Worm (Caenorhabditis elegans): ENCODE results near the gene elpc-4.

elpc-4 gene

ce11 chrIV:8026361-8026760 lies 9.6 kb downstream of the elpc-4 start:
- TF ChIP-seq Y75B8A.6 (GFP tag; IDR thresholded peaks at IDR 0.05) = no peak
- no peak for TF ChIP-seq zfp-2 (tag; optimal IDR thresholded peaks at IDR 0.05)
- TF ChIP-seq ztf-11 (tag; optimal IDR thresholded peaks at IDR 0.05) = no peak
- 0 out of 2 replicates have a peak, but pooled peaks have one; percentile 21 for TF ChIP-seq tra-1 (GFP tag; IDR thresholded peaks at IDR 0.05)
- no peak for TF ChIP-seq unc-62 (GFP tag; optimal IDR thresholded peaks at IDR 0.05 in 1 of 2)
- no peak for TF ChIP-seq unc-62 (tag; optimal IDR thresholded peaks at IDR 0.05)
- no peak for TF ChIP-seq unc-130 (GFP tag; optimal IDR thresholded peaks at IDR 0.05)
- no peak for TF ChIP-seq ces-1 (GFP tag; optimal IDR thresholded peaks at IDR 0.05)
- peak; percentile 16 for TF ChIP-seq T20F7.1 (GFP tag; optimal IDR thresholded peaks at IDR 0.05)
- no peak for TF ChIP-seq mdt-29 (GFP tag; IDR thresholded peaks at IDR 0.05)
- no peak for TF ChIP-seq daf-16 (GFP tag; optimal IDR thresholded peaks at IDR 0.05)
- TF ChIP-seq daf-16 (tag; optimal IDR thresholded peaks at IDR 0.05) = peak; percentile 61
- TF ChIP-seq dmd-8 (GFP tag; IDR thresholded peaks at IDR 0.05) = no peak
- peak; percentile 71 for TF ChIP-seq nhr-48 (tag; optimal IDR thresholded peaks at IDR 0.05)
- TF ChIP-seq rbr-2 (tag; optimal IDR thresholded peaks at IDR 0.05) = no peak
- TF ChIP-seq cey-2 (tag; optimal IDR thresholded peaks at IDR 0.05; ENCODE audit: borderline replicate concordance, insufficient read depth) = peak; percentile 42
- TF ChIP-seq lin-29 (GFP tag; IDR thresholded peaks at IDR 0.05) = no peak
- TF ChIP-seq R02D3.7 (tag; optimal IDR thresholded peaks at IDR 0.05) = no peak
- 0 out of 2 replicates have a peak, but pooled peaks have one; percentile 21 for TF ChIP-seq php-3 (GFP tag; IDR thresholded peaks at IDR 0.05)
- peak; percentile 5 to 70 for TF ChIP-seq mdl-1 (tag; optimal IDR thresholded peaks at IDR 0.05)
- peak; percentile 37 for TF ChIP-seq nhr-10 (tag; optimal IDR thresholded peaks at IDR 0.05)
- TF ChIP-seq dmd-6 (GFP tag; IDR thresholded peaks at IDR 0.05) = peak; percentile 85
- peak; percentile 1 for TF ChIP-seq nhr-77 (tag; optimal IDR thresholded peaks at IDR 0.05)
- peak; percentile 41 for TF ChIP-seq nhr-28 (tag; optimal IDR thresholded peaks at IDR 0.05)
- TF ChIP-seq daf-8 (GFP tag; IDR thresholded peaks at IDR 0.05) = no peak
- no peak for TF ChIP-seq lim-7 (GFP tag; IDR thresholded peaks at IDR 0.05)
- TF ChIP-seq snpc-1.2 (GFP tag; IDR thresholded peaks at IDR 0.05) = no peak
- no peak for TF ChIP-seq lin-15B (tag; optimal IDR thresholded peaks at IDR 0.05)
- no peak for TF ChIP-seq F37D6.2 (tag; optimal IDR thresholded peaks at IDR 0.05)
- peak; percentile 62 for TF ChIP-seq hlh-11 (tag; optimal IDR thresholded peaks at IDR 0.05)
- no peak for TF ChIP-seq hmg-1.1 (GFP tag; IDR thresholded peaks at IDR 0.05)
- no peak for TF ChIP-seq nhr-41 (GFP tag; IDR thresholded peaks at IDR 0.05)
- peak; percentile 19 for TF ChIP-seq mxl-3 (GFP tag; optimal IDR thresholded peaks at IDR 0.05)
- TF ChIP-seq dve-1 (tag; optimal IDR thresholded peaks at IDR 0.05; ENCODE audit: insufficient read depth) = peak; percentile 75
- TF ChIP-seq pqm-1 (tag; optimal IDR thresholded peaks at IDR 0.05) = peak; percentile 79
- 0 out of 2 replicates have a peak, but pooled peaks have one; percentile 41 for TF ChIP-seq lin-1 (GFP tag; IDR thresholded peaks at IDR 0.05)
- TF ChIP-seq ceh-82 (tag; optimal IDR thresholded peaks at IDR 0.05) = no peak
- TF ChIP-seq mep-1 (tag; optimal IDR thresholded peaks at IDR 0.05) = peak; percentile 9
- TF ChIP-seq dpl-1 (GFP tag; optimal IDR thresholded peaks at IDR 0.05) = no peak
- TF ChIP-seq hif-1 (tag; optimal IDR thresholded peaks at IDR 0.05) = no peak
- TF ChIP-seq nhr-102 (tag; optimal IDR thresholded peaks at IDR 0.05) = peak; percentile 30
- peak; percentile 66 for TF ChIP-seq aha-1 (tag)
- no peak for TF ChIP-seq Y48G9A.11 (GFP tag; IDR thresholded peaks at IDR 0.05)
- peak; percentile 4 for TF ChIP-seq mes-2 (tag; optimal IDR thresholded peaks at IDR 0.05; ENCODE audit: poor library complexity, severe bottlenecking)
- peak in 1 of 2 experiments; percentile 29 for TF ChIP-seq lsy-2 (tag; optimal IDR thresholded peaks at IDR 0.05)
- no peak for TF ChIP-seq Y5F2A.4 (GFP tag; optimal IDR thresholded peaks at IDR 0.05)

Data from whole organism, L4 larva.